Worm (Caenorhabditis elegans) whole organism, L1 larva: Measurements from ENCODE around the gene D1086.7.

Experiments
- aly-2 ChIP-seq: fragments of 150-350 bp; optimal IDR thresholded peaks from 2 replicates; lab custom pipeline; 2014; ENCODE audit warnings: missing biosample characterization, missing genetic modification characterization
- efl-1 ChIP-seq, 4 experiments: fragments of 150-350 bp; optimal IDR thresholded peaks in 3 of 4; peaks in 1 of 4; 1 replicate in 1 of 4; 2 replicates in 3 of 4; lab custom pipeline; 2014; ENCODE audit warnings: missing biosample characterization in 2 of 4, missing genetic modification characterization in 2 of 4, missing genetic modification reagents in 2 of 4
- elt-2 ChIP-seq: sonication (generic microtip); optimal IDR thresholded peaks from 2 replicates; lab custom pipeline; 2016; ENCODE audit warnings: missing genetic modification characterization, mild to moderate bottlenecking, inconsistent platforms, missing compliant biosample characterization, missing genetic modification reagents
- hlh-4 ChIP-seq: sonication (generic microtip); optimal IDR thresholded peaks from 2 replicates; lab custom pipeline; 2016; ENCODE audit warnings: mild to moderate bottlenecking, missing genetic modification characterization, missing compliant biosample characterization
- lsy-2 ChIP-seq, 2 experiments: fragments of 150-350 bp; optimal IDR thresholded peaks; 2 replicates each; lab custom pipeline; 2014; ENCODE audit warnings: missing biosample characterization in 2 of 2, missing genetic modification characterization in 2 of 2
- mef-2 ChIP-seq: fragments of 150-350 bp; optimal IDR thresholded peaks from 2 replicates; lab custom pipeline; 2014; ENCODE audit warnings: missing biosample characterization, missing genetic modification characterization
- nhr-11 ChIP-seq: fragments of 150-350 bp; optimal IDR thresholded peaks from 2 replicates; lab custom pipeline; 2014; ENCODE audit warnings: missing biosample characterization, missing genetic modification characterization
- nhr-76 ChIP-seq: sonication (generic microtip); optimal IDR thresholded peaks from 2 replicates; lab custom pipeline; 2017; ENCODE audit warnings: missing biosample characterization, missing genetic modification characterization
- pqm-1 ChIP-seq: sonication (generic microtip); optimal IDR thresholded peaks from 3 replicates; lab custom pipeline; 2017; ENCODE audit warnings: missing biosample characterization, missing genetic modification characterization
- sox-4 ChIP-seq: sonication (generic microtip); optimal IDR thresholded peaks from 2 replicates; lab custom pipeline; 2016; ENCODE audit warnings: missing genetic modification characterization, missing compliant biosample characterization
- sptf-1 ChIP-seq: fragments of 150-350 bp; optimal IDR thresholded peaks from 2 replicates; lab custom pipeline; 2014; ENCODE audit warnings: missing biosample characterization, missing genetic modification characterization
- ztf-4 ChIP-seq: fragments of 150-350 bp; optimal IDR thresholded peaks from 2 replicates; lab custom pipeline; 2014; ENCODE audit warnings: missing biosample characterization, missing genetic modification characterization

- TF ChIP-seq elt-2 (no peak), hlh-4 (tag; lab: Kevin White, UChicago) (no peak), lsy-2 (tag; optimal IDR thresholded peaks at IDR 0.05; lab: Kevin White, UChicago) (no peak), sptf-1 (tag; lab: Kevin White, UChicago) (no peak), mef-2 (no peak), ztf-4 (no peak), aly-2 (no peak), pqm-1 (tag; lab: Kevin White, UChicago) (no peak), nhr-76 (no peak), nhr-11 (tag; lab: Kevin White, UChicago) (no peak), sox-4 (tag; lab: Kevin White, UChicago) (no peak), efl-1 (optimal IDR thresholded peaks at IDR 0.05; lab: Kevin White, UChicago) (no peak), efl-1 (GFP tag; optimal IDR thresholded peaks at IDR 0.05 in 1 of 2; lab: Kevin White, UChicago) (no peak)
Observed at ce11 chrV:14130226-14130625, 46.2 kb downstream of the D1086.7 start.
